Worm (Caenorhabditis elegans): ENCODE data around the gene C11H1.9.

The C11H1.9 gene

DNA sequence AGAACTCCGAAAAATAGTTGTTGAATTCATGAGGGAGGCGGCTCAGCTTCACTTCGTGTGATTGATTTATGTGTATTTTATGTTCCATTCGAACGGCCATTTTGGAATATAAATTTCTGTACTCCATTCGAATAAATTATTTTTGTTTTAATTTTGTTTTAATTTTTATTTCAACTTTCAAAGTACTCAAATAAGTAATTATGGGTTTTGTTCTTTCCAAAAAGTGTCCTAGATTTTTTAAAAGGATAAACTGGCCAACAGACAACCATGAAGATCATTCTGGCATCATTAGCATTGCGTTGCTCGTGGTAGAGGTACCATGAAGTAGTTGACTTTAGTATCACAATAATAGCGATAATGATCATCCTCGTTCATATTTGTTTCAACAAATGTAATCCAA, 6.4 kb upstream of the C11H1.9 start:
- TF ChIP-seq aha-1 (tag) (peak; percentile 93), dmd-6 (GFP tag; IDR thresholded peaks at IDR 0.05) (no peak)

DNA sequence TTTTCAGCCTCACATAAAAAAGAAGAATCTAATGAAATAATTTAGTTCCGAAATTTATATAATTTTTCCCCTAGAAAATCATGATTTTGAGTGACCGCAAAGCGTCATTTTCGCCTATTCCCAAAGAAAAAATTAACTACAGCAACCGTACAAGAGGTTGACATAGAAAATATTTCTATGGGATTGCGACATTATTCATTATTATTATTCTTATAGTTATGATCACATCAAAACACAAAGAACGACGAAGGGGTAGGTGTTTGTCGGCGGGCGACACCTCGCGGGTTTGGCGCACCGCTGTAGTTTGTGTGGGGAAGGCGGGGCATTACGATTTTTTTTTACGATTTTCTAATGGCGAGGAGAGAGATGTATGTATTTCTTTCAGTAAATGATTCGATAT, 4.1 kb upstream of the C11H1.9 start:
- TF ChIP-seq egl-27 (tag; optimal IDR thresholded peaks at IDR 0.05) (no peak), zag-1 (tag; optimal IDR thresholded peaks at IDR 0.05) (no peak), nhr-111 (GFP tag; optimal IDR thresholded peaks at IDR 0.05) (no peak), mes-2 (tag; optimal IDR thresholded peaks at IDR 0.05; ENCODE audit: poor library complexity, severe bottlenecking) (peak; percentile 13), ceh-32 (tag; optimal IDR thresholded peaks at IDR 0.05; ENCODE audit: poor library complexity) (no peak), unc-62 (GFP tag; optimal IDR thresholded peaks at IDR 0.05 in 1 of 2) (no peak), unc-62 (tag; optimal IDR thresholded peaks at IDR 0.05) (no peak), snpc-1.2 (GFP tag; IDR thresholded peaks at IDR 0.05) (peak; percentile 75), hmg-1.1 (GFP tag; IDR thresholded peaks at IDR 0.05) (no peak), nhr-77 (tag; optimal IDR thresholded peaks at IDR 0.05) (no peak), aha-1 (tag) (peak; percentile 77), attf-4 (tag; optimal IDR thresholded peaks at IDR 0.05) (no peak), nhr-11 (tag; optimal IDR thresholded peaks at IDR 0.05) (no peak), nhr-102 (tag; optimal IDR thresholded peaks at IDR 0.05) (no peak), fos-1 (tag; optimal IDR thresholded peaks at IDR 0.05) (no peak), snpc-4 (tag; optimal IDR thresholded peaks at IDR 0.05) (peak; percentile 59), spr-1 (tag; optimal IDR thresholded peaks at IDR 0.05) (no peak)

DNA sequence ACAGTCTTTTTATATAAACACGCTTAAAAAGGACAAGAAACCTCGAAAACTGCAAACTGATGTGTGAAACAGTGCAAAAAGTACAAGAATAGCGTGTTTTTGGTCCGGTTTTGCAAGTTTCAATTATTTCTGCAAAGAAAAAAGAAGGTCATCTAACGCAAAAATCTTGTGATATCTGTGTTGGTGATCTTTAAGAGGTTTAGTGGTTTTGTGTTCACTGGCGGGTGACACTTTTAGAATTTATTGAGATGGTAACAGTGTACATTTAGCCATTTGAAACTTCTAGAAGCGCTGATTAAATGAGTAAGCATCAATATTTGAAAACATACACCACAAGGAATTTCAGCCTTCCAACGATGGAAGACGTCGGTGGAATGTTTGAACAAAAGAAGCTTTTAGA, 2.6 kb upstream of the C11H1.9 start:
- peak; percentile 28 for TF ChIP-seq nhr-28 (tag; optimal IDR thresholded peaks at IDR 0.05)
- no peak for TF ChIP-seq egl-43 (GFP tag; IDR thresholded peaks at IDR 0.05)

DNA sequence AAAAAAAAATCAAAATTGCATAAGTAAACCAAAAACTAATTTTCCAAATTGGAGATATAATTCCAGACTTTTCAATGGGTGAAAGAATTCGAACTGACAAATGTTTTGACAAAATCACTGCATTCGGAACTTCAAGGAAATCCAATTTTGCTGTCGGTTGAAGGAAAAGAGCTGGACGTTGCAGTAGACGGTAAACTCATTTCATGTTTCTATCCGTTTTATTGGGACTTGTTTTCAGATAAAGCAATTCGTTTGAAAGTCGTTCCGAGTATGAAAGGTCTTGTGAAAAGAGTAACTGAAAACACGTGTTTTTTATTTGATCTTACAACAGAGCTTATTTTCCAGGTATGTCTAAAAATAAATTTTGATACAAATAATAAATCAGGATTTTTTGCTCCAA, 4.1 kb downstream of the C11H1.9 start:
- TF ChIP-seq pqm-1 (tag; optimal IDR thresholded peaks at IDR 0.05) (no peak), fkh-10 (GFP tag; optimal IDR thresholded peaks at IDR 0.05) (peak; percentile 24), mes-2 (tag; optimal IDR thresholded peaks at IDR 0.05; ENCODE audit: poor library complexity, severe bottlenecking) (no peak)

DNA sequence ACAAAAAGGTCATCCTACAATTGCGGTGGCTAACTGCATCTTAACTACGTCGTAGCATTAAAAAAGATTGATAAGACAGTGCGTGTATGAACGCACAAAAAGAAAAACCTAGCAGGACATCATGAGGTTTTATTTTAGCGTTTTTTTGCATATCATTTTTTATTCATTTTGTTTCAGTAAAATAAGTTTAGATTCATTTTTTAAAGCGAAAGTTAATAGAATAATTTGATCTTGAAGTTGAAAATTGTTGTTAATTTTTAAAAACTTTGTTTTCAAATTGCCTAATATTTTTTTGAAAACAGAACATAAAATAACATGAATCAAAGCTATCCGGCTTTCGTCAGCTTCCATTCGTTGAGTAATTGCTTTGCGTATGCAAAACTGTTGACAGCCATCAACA, 6.6 kb downstream of the C11H1.9 start, which contains the start of gene prx-1:
Gene prx-1, plus strand, starts transcription at position 301 of the 400 bp plus-strand sequence.
- TF ChIP-seq mxl-2 (GFP tag; conservative IDR thresholded peaks at IDR 0.05) (no peak), lin-1 (GFP tag; IDR thresholded peaks at IDR 0.05) (no peak), rbr-2 (tag; optimal IDR thresholded peaks at IDR 0.05) (no peak), nhr-28 (tag; optimal IDR thresholded peaks at IDR 0.05) (peak; percentile 62), dve-1 (tag; optimal IDR thresholded peaks at IDR 0.05; ENCODE audit: insufficient read depth) (peak; percentile 21), fkh-10 (GFP tag; optimal IDR thresholded peaks at IDR 0.05) (no peak), hlh-30 (tag; optimal IDR thresholded peaks at IDR 0.05; ENCODE audit: insufficient read depth) (peak; percentile 3), madf-9 (GFP tag; conservative IDR thresholded peaks at IDR 0.05) (no peak), nhr-77 (tag; optimal IDR thresholded peaks at IDR 0.05) (no peak)

DNA sequence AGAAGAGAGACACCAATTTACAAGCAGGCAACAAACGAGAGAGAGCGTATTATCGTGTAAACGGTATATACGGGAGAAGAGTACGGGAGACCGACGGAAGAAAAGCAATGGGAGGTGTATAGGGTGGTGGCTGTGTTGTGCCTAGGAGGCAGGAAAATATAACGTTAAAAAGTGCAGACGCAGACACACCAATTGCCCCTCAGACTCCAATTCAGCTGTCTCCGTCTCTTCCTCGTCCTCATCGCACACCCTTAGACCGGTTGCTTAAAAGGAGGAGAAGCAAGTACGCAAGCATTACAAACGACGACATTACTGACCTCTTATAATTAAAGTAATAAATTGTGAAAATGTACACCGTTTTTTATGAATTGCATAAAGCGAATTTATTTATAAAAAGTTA, 7.8 kb downstream of the C11H1.9 start:
- TF ChIP-seq php-3 (GFP tag; IDR thresholded peaks at IDR 0.05): no peak
- TF ChIP-seq mdl-1 (tag; optimal IDR thresholded peaks at IDR 0.05): peak in 1 of 2 experiments; percentile 73
- TF ChIP-seq attf-4 (tag; optimal IDR thresholded peaks at IDR 0.05): no peak
- no peak for TF ChIP-seq dmd-8 (GFP tag; IDR thresholded peaks at IDR 0.05)
- TF ChIP-seq dmd-6 (GFP tag; IDR thresholded peaks at IDR 0.05): peak; percentile 60
- peak; percentile 48 for TF ChIP-seq nhr-48 (tag; optimal IDR thresholded peaks at IDR 0.05)
- no peak for TF ChIP-seq ZK337.2 (GFP tag; IDR thresholded peaks at IDR 0.05)
- peak; percentile 26 for TF ChIP-seq nhr-77 (tag; optimal IDR thresholded peaks at IDR 0.05)
- TF ChIP-seq dmd-9 (GFP tag; IDR thresholded peaks at IDR 0.05): no peak
- no peak for TF ChIP-seq zag-1 (tag; optimal IDR thresholded peaks at IDR 0.05)
- TF ChIP-seq sdz-12 (GFP tag; optimal IDR thresholded peaks at IDR 0.05): no peak
- no peak for TF ChIP-seq unc-39 (tag; optimal IDR thresholded peaks at IDR 0.05)
- TF ChIP-seq mes-2 (tag; optimal IDR thresholded peaks at IDR 0.05; ENCODE audit: poor library complexity, severe bottlenecking): peak; percentile 88
- TF ChIP-seq tra-1 (GFP tag; IDR thresholded peaks at IDR 0.05): no peak
- TF ChIP-seq ceh-44 (GFP tag; IDR thresholded peaks at IDR 0.05): no peak
- TF ChIP-seq Y5F2A.4 (GFP tag; optimal IDR thresholded peaks at IDR 0.05): no peak
- peak in 1 of 2 experiments; percentile 54 for TF ChIP-seq hif-1 (tag; optimal IDR thresholded peaks at IDR 0.05)
- 0 out of 2 replicates have a peak, but pooled peaks have one; percentile 7 for TF ChIP-seq pha-4 (GFP tag; IDR thresholded peaks at IDR 0.05)
- TF ChIP-seq pha-4 (tag; optimal IDR thresholded peaks at IDR 0.05): peak; percentile 25
- TF ChIP-seq unc-62 (GFP tag; optimal IDR thresholded peaks at IDR 0.05 in 1 of 2): peak in 1 of 2 experiments; percentile 98
- no peak for TF ChIP-seq unc-62 (tag; optimal IDR thresholded peaks at IDR 0.05)
